Fruit fly (Drosophila melanogaster): ENCODE measurements around the gene crb.
A peak's percentile ranks its signal among the peaks of the same experiment; 100 is the strongest.

The crb gene

DNA sequence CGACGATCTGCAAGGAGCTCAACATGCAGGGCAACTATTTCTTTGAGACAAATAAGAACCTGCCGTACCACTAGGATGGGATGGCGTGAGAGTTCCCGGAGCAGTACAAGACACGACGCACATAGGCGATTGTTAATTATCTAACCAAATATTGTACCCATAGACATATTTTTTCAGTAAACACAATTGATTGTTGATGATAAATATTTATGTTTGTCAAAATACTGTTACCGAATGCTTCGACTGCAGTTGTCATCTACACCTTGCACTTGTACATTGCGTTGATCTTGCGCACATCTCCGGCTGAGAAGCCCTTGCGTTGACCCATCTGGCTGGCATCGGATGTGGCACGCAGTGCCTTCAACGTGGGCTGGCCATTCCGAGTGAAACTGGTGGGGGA is 1.7 kb upstream of the crb start (continued):
- peak in 1 of 2 experiments; percentile 5 for TF ChIP-seq Pdp1 (GFP tag; optimal IDR thresholded peaks at IDR 0.05)
- TF ChIP-seq CG18599 (GFP tag; optimal IDR thresholded peaks at IDR 0.05) = no peak
- no peak for TF ChIP-seq CG9817 (tag; optimal IDR thresholded peaks at IDR 0.05)
- TF ChIP-seq cad (GFP tag; optimal IDR thresholded peaks at IDR 0.05) = no peak
- TF ChIP-seq Hr39 (optimal IDR thresholded peaks at IDR 0.05) = no peak
- no peak for TF ChIP-seq pfk (GFP tag; optimal IDR thresholded peaks at IDR 0.05)
- no peak for TF ChIP-seq Ets97D (GFP tag; optimal IDR thresholded peaks at IDR 0.05)
- TF ChIP-seq CG7786 (GFP tag; optimal IDR thresholded peaks at IDR 0.05) = no peak
- no peak for TF ChIP-seq exex (tag; optimal IDR thresholded peaks at IDR 0.05)
- peak; percentile 15 for TF ChIP-seq CG9797 (GFP tag; optimal IDR thresholded peaks at IDR 0.05)
- TF ChIP-seq unpg (GFP tag; optimal IDR thresholded peaks at IDR 0.05) = peak; percentile 50
- TF ChIP-seq Vsx1 (GFP tag; optimal IDR thresholded peaks at IDR 0.05) = peak; percentile 30
- TF ChIP-seq chm (GFP tag; IDR thresholded peaks at IDR 0.05) = no peak
- TF ChIP-seq zf30C (GFP tag; optimal IDR thresholded peaks at IDR 0.05) = no peak
- TF ChIP-seq Fer1 (GFP tag; optimal IDR thresholded peaks at IDR 0.05) = no peak
- TF ChIP-seq CG1602 (GFP tag; optimal IDR thresholded peaks at IDR 0.05) = no peak
- TF ChIP-seq kni (GFP tag; optimal IDR thresholded peaks at IDR 0.05) = peak; percentile 77
- no peak for TF ChIP-seq Drgx (GFP tag; IDR thresholded peaks at IDR 0.05)
- no peak for TF ChIP-seq ems (GFP tag; optimal IDR thresholded peaks at IDR 0.05)
- no peak for TF ChIP-seq cwo (GFP tag; optimal IDR thresholded peaks at IDR 0.05)
- no peak for TF ChIP-seq ssp (GFP tag; IDR thresholded peaks at IDR 0.05)
- no peak for TF ChIP-seq crc (GFP tag; optimal IDR thresholded peaks at IDR 0.05)
- no peak for TF ChIP-seq CG15011 (GFP tag; optimal IDR thresholded peaks at IDR 0.05)
- TF ChIP-seq jumu (GFP tag; optimal IDR thresholded peaks at IDR 0.05) = no peak
- TF ChIP-seq vnd (GFP tag; IDR thresholded peaks at IDR 0.05; ENCODE audit: partially characterized antibody) = no peak
- TF ChIP-seq Awh (GFP tag; IDR thresholded peaks at IDR 0.05) = 0 out of 2 replicates have a peak, but pooled peaks have one; percentile 28
- no peak for TF ChIP-seq Aef1 (GFP tag; IDR thresholded peaks at IDR 0.05)
- TF ChIP-seq CG9876 (GFP tag; optimal IDR thresholded peaks at IDR 0.05) = no peak
- TF ChIP-seq mld (GFP tag; IDR thresholded peaks at IDR 0.05; ENCODE audit: partially characterized antibody) = no peak
- TF ChIP-seq HLH3B (GFP tag; IDR thresholded peaks at IDR 0.05) = no peak
- peak; percentile 18 for TF ChIP-seq Nf-YB (GFP tag; optimal IDR thresholded peaks at IDR 0.05)
- TF ChIP-seq CG14710 (tag; optimal IDR thresholded peaks at IDR 0.05) = peak; percentile 71
- TF ChIP-seq CG18262 (tag; optimal IDR thresholded peaks at IDR 0.05) = peak; percentile 50
- TF ChIP-seq p53 (GFP tag; optimal IDR thresholded peaks at IDR 0.05) = no peak
- TF ChIP-seq Hmx (GFP tag; optimal IDR thresholded peaks at IDR 0.05) = no peak
- TF ChIP-seq Dek (tag; optimal IDR thresholded peaks at IDR 0.05) = no peak
- no peak for TF ChIP-seq pzg (GFP tag; optimal IDR thresholded peaks at IDR 0.05)
- TF ChIP-seq CG15696 (tag; optimal IDR thresholded peaks at IDR 0.05) = peak; percentile 58
- TF ChIP-seq CG4617 (GFP tag; optimal IDR thresholded peaks at IDR 0.05; ENCODE audit: borderline replicate concordance) = no peak
- no peak for TF ChIP-seq CG12299 (tag; optimal IDR thresholded peaks at IDR 0.05)
- TF ChIP-seq dmrt11E (tag; optimal IDR thresholded peaks at IDR 0.05) = peak; percentile 66
- no peak for TF ChIP-seq Doc2 (GFP tag; IDR thresholded peaks at IDR 0.05)
- no peak for TF ChIP-seq bowl (GFP tag; IDR thresholded peaks at IDR 0.05)
- no peak for TF ChIP-seq tio (GFP tag; optimal IDR thresholded peaks at IDR 0.05)
- no peak for TF ChIP-seq CG10543 (GFP tag; optimal IDR thresholded peaks at IDR 0.05)
- peak; percentile 26 for TF ChIP-seq sqz (GFP tag; optimal IDR thresholded peaks at IDR 0.05)
- peak; percentile 24 for TF ChIP-seq CG12219 (GFP tag; optimal IDR thresholded peaks at IDR 0.05)
- TF ChIP-seq usp (GFP tag; optimal IDR thresholded peaks at IDR 0.05) = no peak
- peak; percentile 37 for TF ChIP-seq odd (GFP tag; optimal IDR thresholded peaks at IDR 0.05)
- no peak for TF ChIP-seq tgo (GFP tag; IDR thresholded peaks at IDR 0.05)
- no peak for TF ChIP-seq jing (GFP tag; optimal IDR thresholded peaks at IDR 0.05)

All from whole organism, embryonic.